Fruit fly (Drosophila melanogaster) whole organism, prepupa: Measurements from ENCODE around the gene CG12768.

ENCODE experiments used
- CG15336 ChIP-seq: fragments of 200-800 bp; sonication (Bioruptor generic); IDR thresholded peaks from 2 replicates; pipeline ENCODE4 v1.3.6; 2022; ENCODE audit warnings: missing biosample characterization, missing genetic modification characterization
- CG16779 ChIP-seq: fragments of 200-800 bp; sonication (Bioruptor generic); optimal IDR thresholded peaks from 3 replicates; lab custom pipeline; 2017; ENCODE audit warnings: missing biosample characterization, mild to moderate bottlenecking, missing genetic modification characterization
- Lpt ChIP-seq: fragments of 200-800 bp; sonication (Bioruptor generic); optimal IDR thresholded peaks from 3 replicates; lab custom pipeline; 2016; ENCODE audit warnings: missing biosample characterization, missing genetic modification characterization
- Smox ChIP-seq: fragments of 200-800 bp; sonication (Bioruptor generic); optimal IDR thresholded peaks from 3 replicates; lab custom pipeline; 2016; ENCODE audit warnings: missing biosample characterization, missing genetic modification characterization
- Sox102F ChIP-seq: fragments of 200-800 bp; sonication (Bioruptor generic); optimal IDR thresholded peaks from 2 replicates; lab custom pipeline; 2016; ENCODE audit warnings: missing biosample characterization, mild to moderate bottlenecking, missing genetic modification characterization
- dsx ChIP-seq: fragments of 200-800 bp; optimal IDR thresholded peaks from 3 replicates; lab custom pipeline; 2019; ENCODE audit warnings: missing biosample characterization, mild to moderate bottlenecking, missing genetic modification characterization, moderate library complexity; ENCODE audit not compliant: poor library complexity, severe bottlenecking
- fd59A ChIP-seq: fragments of 200-800 bp; sonication (Bioruptor generic); optimal IDR thresholded peaks from 2 replicates; lab custom pipeline; 2017; ENCODE audit warnings: missing biosample characterization, mild to moderate bottlenecking, missing genetic modification characterization, missing genetic modification reagents
- net ChIP-seq: fragments of 200-800 bp; sonication (Bioruptor generic); optimal IDR thresholded peaks from 3 replicates; lab custom pipeline; 2016; ENCODE audit warnings: missing biosample characterization, missing genetic modification characterization
- vri ChIP-seq: fragments of 200-800 bp; sonication (Bioruptor generic); optimal IDR thresholded peaks from 3 replicates; lab custom pipeline; 2016; ENCODE audit warnings: missing biosample characterization, mild to moderate bottlenecking, missing genetic modification characterization

DNA sequence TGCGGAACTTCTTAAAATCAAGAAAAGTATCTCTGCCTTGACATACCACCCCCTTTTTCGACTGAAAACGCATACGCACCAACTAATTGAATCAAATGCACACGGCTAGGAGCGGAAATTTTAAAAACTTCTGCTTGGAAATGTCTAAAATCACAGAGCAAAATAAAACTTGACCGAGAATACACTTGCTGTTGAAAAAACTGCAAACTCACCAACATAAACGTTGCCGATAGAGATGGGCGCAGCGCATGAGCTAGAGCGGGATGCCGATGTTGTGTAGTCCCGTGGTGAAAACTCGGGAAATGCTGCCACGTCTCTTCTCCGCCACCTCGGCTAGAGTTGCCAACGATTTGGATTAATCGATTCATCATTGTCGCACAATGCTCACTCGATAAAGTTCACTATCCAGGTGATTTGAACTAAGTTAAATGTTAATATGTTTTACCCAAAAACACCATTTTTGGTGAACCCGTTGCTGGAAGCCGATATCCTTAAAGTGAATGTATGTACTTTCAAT is 38.4 kb upstream of the CG12768 start, which contains the start of the genes CG11109 and Arf1:
- TF ChIP-seq CG16779 (tag; lab: Kevin White, UChicago) (no peak), Lpt (GFP tag; lab: Kevin White, UChicago) (no peak), Sox102F (GFP tag; lab: Kevin White, UChicago) (no peak), CG15336 (GFP tag; lab: Robert Waterston, UW) (no peak), fd59A (no peak), net (GFP tag; lab: Kevin White, UChicago) (no peak), dsx (GFP tag; lab: Kevin White, UChicago) (peak; percentile 1), vri (GFP tag; lab: Kevin White, UChicago) (no peak), Smox (GFP tag; lab: Kevin White, UChicago) (no peak)
